Fruit fly (Drosophila melanogaster) whole organism: ENCODE results near the gene drongo.

ENCODE experiments used
- CG8478 ChIP-seq: fragments of >200 bp; optimal IDR thresholded peaks from 2 replicates; lab custom pipeline; 2018; ENCODE audit warnings: inconsistent platforms
- Dll ChIP-seq: fragments of >200 bp; optimal IDR thresholded peaks from 2 replicates; lab custom pipeline; 2017
- EcR ChIP-seq, 2 experiments: fragments of >200 bp; optimal IDR thresholded peaks; 2 replicates each; lab custom pipeline; 2017; ENCODE audit warnings: missing biosample characterization in 2 of 2, missing genetic modification characterization in 2 of 2, missing genetic modification reagents in 2 of 2
- pan ChIP-seq: fragments of >200 bp; optimal IDR thresholded peaks from 2 replicates; lab custom pipeline; 2017
- psq ChIP-seq: fragments of >200 bp; optimal IDR thresholded peaks from 2 replicates; lab custom pipeline; 2017
- usp ChIP-seq: fragments of >200 bp; optimal IDR thresholded peaks from 2 replicates; lab custom pipeline; 2017; ENCODE audit warnings: missing biosample characterization, missing genetic modification characterization, mixed read lengths

drongo gene

dm6 chr2L:871419-871846, 20.6 kb upstream of the drongo start:
- TF ChIP-seq pan (no peak), EcR (GFP tag; optimal IDR thresholded peaks at IDR 0.05; lab: Kevin White, UChicago) (no peak), Dll (no peak), psq (lab: Kevin White, UChicago) (no peak), usp (GFP tag; lab: Kevin White, UChicago) (no peak), CG8478 (no peak)

- no peak for TF ChIP-seq CG8478
- no peak for TF ChIP-seq EcR (GFP tag; optimal IDR thresholded peaks at IDR 0.05; lab: Kevin White, UChicago)
- no peak for TF ChIP-seq pan
- TF ChIP-seq Dll = no peak
- no peak for TF ChIP-seq psq (lab: Kevin White, UChicago)
- TF ChIP-seq usp (GFP tag; lab: Kevin White, UChicago) = no peak
Measured at dm6 chr2L:870749-871418, 20.0 kb upstream of the drongo start.

- TF ChIP-seq CG8478 (no peak), psq (lab: Kevin White, UChicago) (no peak), Dll (no peak), pan (no peak), EcR (GFP tag; optimal IDR thresholded peaks at IDR 0.05; lab: Kevin White, UChicago) (no peak), usp (GFP tag; lab: Kevin White, UChicago) (no peak)
Measured at dm6 chr2L:870285-870684, 19.4 kb upstream of the drongo start, which contains the start of gene PNUTS. TSS of gene PNUTS (plus strand) at chr2L:870465.

- no peak for TF ChIP-seq CG8478
- no peak for TF ChIP-seq EcR (GFP tag; optimal IDR thresholded peaks at IDR 0.05; lab: Kevin White, UChicago)
- no peak for TF ChIP-seq usp (GFP tag; lab: Kevin White, UChicago)
- no peak for TF ChIP-seq psq (lab: Kevin White, UChicago)
- TF ChIP-seq Dll = no peak
- TF ChIP-seq pan = peak; percentile 15
Measured at dm6 chr2L:869497-870040, 18.7 kb upstream of the drongo start, which contains the start of gene dbe. TSS of gene dbe (minus strand) at chr2L:869857.

dm6 chr2L:868961-869360, 18.1 kb upstream of the drongo start:
- TF ChIP-seq CG8478 = no peak
- no peak for TF ChIP-seq Dll
- no peak for TF ChIP-seq pan
- TF ChIP-seq psq (lab: Kevin White, UChicago) = no peak
- TF ChIP-seq usp (GFP tag; lab: Kevin White, UChicago) = no peak
- no peak for TF ChIP-seq EcR (GFP tag; optimal IDR thresholded peaks at IDR 0.05; lab: Kevin White, UChicago)

DNA sequence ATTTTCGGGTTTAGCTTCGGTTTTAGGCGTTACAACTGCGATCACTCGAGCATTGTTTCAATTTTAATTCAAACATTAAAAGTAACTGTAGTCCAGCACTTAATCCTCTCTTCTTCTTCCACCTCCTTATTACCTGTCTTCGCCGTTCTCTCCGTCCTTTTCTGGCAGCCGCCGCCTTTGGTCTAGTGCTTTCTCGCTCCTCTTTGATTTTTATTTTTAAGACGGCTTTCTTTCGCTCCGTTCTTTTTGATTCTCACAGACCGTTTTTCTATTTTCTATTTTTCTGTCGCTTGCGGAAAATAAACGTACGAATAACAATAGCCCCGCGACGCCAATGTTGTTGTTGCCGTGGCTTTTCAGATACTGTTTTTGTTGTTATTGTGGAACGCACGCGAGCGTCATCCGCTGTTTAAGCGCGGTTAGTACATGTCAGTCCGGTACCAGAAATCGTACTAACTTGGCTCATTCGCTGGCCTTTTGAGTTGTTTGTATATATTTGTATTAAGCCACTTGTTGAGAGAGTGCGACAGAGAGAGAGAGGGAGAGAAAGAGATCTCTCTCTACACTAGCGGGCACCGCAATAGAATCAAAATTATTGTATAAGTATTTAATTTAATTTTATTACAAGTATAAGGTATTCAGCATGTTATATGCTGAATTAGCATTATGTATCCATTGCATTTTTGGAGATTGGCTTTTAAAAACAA, 17.2 kb upstream of the drongo start, which contains the start of gene aru:
Gene aru, minus strand, starts transcription at position 456 of the 707 bp plus-strand sequence.
- TF ChIP-seq CG8478 = peak; percentile 25
- no peak for TF ChIP-seq Dll
- no peak for TF ChIP-seq EcR (GFP tag; optimal IDR thresholded peaks at IDR 0.05; lab: Kevin White, UChicago)

DNA sequence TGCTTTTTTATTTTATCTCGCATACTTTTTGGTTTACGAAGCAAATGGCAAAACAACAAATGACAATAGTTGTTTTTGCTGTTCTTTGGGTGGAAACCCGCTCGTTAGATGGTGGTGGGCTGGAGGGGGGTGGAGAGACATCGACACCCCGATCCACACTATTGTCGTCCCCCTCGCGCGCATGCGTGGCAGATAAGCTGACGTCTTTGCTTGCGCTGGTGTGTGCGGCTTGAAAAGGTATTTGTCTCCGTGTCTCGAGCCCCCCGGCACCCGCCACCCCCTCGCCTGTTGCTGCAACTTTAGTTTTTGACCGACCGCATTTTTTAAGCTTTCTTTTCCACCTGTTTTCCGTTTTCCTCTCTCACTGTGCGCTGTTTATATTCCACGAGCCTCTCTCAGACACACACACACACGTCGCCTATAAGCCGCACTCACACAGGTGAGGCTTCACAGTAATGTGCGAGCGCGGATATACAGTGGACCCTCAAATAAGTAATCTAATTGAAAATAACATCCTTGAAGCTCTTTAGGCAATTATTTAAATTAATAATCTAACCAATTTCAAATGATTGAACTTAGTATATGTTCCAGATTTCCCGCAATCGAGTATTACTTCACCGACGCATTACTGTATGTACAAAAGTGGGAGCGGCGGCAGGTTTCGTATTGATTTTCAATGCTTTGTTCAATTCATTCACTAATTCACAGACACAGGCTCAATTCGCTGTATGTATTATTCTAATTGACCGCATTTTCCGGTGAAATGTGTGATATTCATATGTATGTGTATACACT, 16.3 kb upstream of the drongo start:
- TF ChIP-seq usp (GFP tag; lab: Kevin White, UChicago) (no peak), EcR (GFP tag; optimal IDR thresholded peaks at IDR 0.05; lab: Kevin White, UChicago) (no peak), psq (lab: Kevin White, UChicago) (no peak), CG8478 (no peak), Dll (no peak), pan (no peak)

dm6 chr2L:865851-866250, 15.0 kb upstream of the drongo start:
- no peak for TF ChIP-seq psq (lab: Kevin White, UChicago)
- TF ChIP-seq Dll = no peak
- TF ChIP-seq usp (GFP tag; lab: Kevin White, UChicago) = no peak
- no peak for TF ChIP-seq CG8478

DNA sequence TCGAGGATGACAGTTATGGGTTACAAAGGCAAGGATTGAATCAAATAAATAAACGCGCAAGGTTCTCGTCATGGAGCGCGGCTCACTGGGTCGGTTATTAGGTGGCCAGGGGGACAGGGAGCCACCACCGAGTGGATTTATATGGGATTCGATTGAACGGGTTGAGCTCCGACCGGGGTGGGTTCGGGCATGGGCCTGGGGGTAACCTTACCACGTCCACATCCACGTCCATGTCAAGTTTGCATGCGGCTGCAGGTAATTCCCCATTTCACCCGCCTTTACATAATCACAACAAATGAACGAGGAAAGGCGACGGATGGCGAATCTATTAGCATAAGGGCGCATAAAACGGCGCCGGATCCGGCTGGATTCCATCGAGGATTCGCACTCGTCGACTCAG, 9.0 kb upstream of the drongo start, which contains the start of gene CG13950:
Gene CG13950, plus strand, starts transcription at position 301 of the 400 bp plus-strand sequence.
- TF ChIP-seq EcR (GFP tag; optimal IDR thresholded peaks at IDR 0.05; lab: Kevin White, UChicago) (no peak), psq (lab: Kevin White, UChicago) (no peak)

dm6 chr2L:857897-858517, 7.1 kb upstream of the drongo start:
- TF ChIP-seq Dll = no peak

- TF ChIP-seq pan (no peak), CG8478 (no peak), Dll (no peak), EcR (GFP tag; optimal IDR thresholded peaks at IDR 0.05; lab: Kevin White, UChicago) (no peak), usp (GFP tag; lab: Kevin White, UChicago) (no peak), psq (lab: Kevin White, UChicago) (no peak)
Measured at dm6 chr2L:856690-857488, 6.0 kb upstream of the drongo start.
